Fruit fly (Drosophila melanogaster) whole organism, embryonic: ENCODE results near the gene CG43072.

Experiments used
- Ada2b ChIP-seq: fragments of 200-800 bp; sonication (Bioruptor generic); IDR thresholded peaks from 2 replicates; pipeline ENCODE4 v1.3.6; 2022; ENCODE audit warnings: missing biosample characterization, missing genetic modification characterization
- Adf1 ChIP-seq: fragments of 200-800 bp; sonication (Bioruptor generic); IDR thresholded peaks from 2 replicates; pipeline ENCODE4 v1.3.6; 2022; ENCODE audit warnings: missing biosample characterization, missing genetic modification characterization
- BtbVII ChIP-seq: fragments of 200-800 bp; sonication (Bioruptor generic); optimal IDR thresholded peaks from 3 replicates; lab custom pipeline; 2017; ENCODE audit warnings: missing biosample characterization, mild to moderate bottlenecking, missing genetic modification characterization
- CG11085 ChIP-seq: fragments of 200-800 bp; sonication (Bioruptor generic); IDR thresholded peaks from 2 replicates; pipeline ENCODE4 v1.3.6; 2022; ENCODE audit warnings: missing biosample characterization, missing genetic modification characterization
- CG12769 ChIP-seq: fragments of 200-800 bp; sonication (Bioruptor generic); optimal IDR thresholded peaks from 2 replicates; lab custom pipeline; 2019; ENCODE audit warnings: missing biosample characterization, mild to moderate bottlenecking, missing genetic modification characterization, moderate library complexity
- CG14441 ChIP-seq: fragments of 200-800 bp; sonication (Bioruptor generic); IDR thresholded peaks from 2 replicates; pipeline ENCODE4 v1.3.6; 2022; ENCODE audit warnings: missing biosample characterization, missing genetic modification characterization
- CG14965 ChIP-seq: fragments of 200-800 bp; sonication (Bioruptor generic); optimal IDR thresholded peaks from 2 replicates; lab custom pipeline; 2016; ENCODE audit warnings: missing biosample characterization, missing genetic modification characterization, borderline replicate concordance
- CG1603 ChIP-seq: fragments of 200-800 bp; sonication (Bioruptor generic); optimal IDR thresholded peaks from 2 replicates; lab custom pipeline; 2019; ENCODE audit warnings: missing biosample characterization, mild to moderate bottlenecking, missing genetic modification characterization, moderate library complexity
- CG17568 ChIP-seq: fragments of 200-800 bp; sonication (Bioruptor generic); optimal IDR thresholded peaks from 2 replicates; lab custom pipeline; 2018; ENCODE audit warnings: missing biosample characterization, mild to moderate bottlenecking, missing genetic modification characterization, moderate library complexity
- CG18011 ChIP-seq: fragments of 200-800 bp; sonication (Bioruptor generic); optimal IDR thresholded peaks from 2 replicates; lab custom pipeline; 2017; ENCODE audit warnings: missing biosample characterization, missing genetic modification characterization, mild to moderate bottlenecking, moderate library complexity, missing genotype
- CG3065 ChIP-seq: fragments of 200-800 bp; sonication (Bioruptor generic); optimal IDR thresholded peaks from 2 replicates; lab custom pipeline; 2016; ENCODE audit warnings: missing biosample characterization, missing genetic modification characterization
- CG32532 ChIP-seq: fragments of 200-800 bp; sonication (Bioruptor generic); IDR thresholded peaks from 2 replicates; pipeline ENCODE4 v1.3.6; 2022; ENCODE audit warnings: missing biosample characterization, missing genetic modification characterization
- CG34376 ChIP-seq: fragments of 200-800 bp; sonication (Bioruptor generic); optimal IDR thresholded peaks from 2 replicates; lab custom pipeline; 2018; ENCODE audit warnings: missing biosample characterization, mild to moderate bottlenecking, missing genetic modification characterization
- CG5180 ChIP-seq: fragments of 200-800 bp; sonication (Bioruptor generic); optimal IDR thresholded peaks from 3 replicates; lab custom pipeline; 2017; ENCODE audit warnings: missing biosample characterization, missing genetic modification characterization, mild to moderate bottlenecking, moderate library complexity, missing genetic modification reagents
- CG6689 ChIP-seq: fragments of 200-800 bp; sonication (Bioruptor generic); IDR thresholded peaks from 2 replicates; pipeline ENCODE4 v1.3.6; 2022; ENCODE audit warnings: missing biosample characterization, missing genetic modification characterization
- CG6813 ChIP-seq: fragments of 200-800 bp; sonication (Bioruptor generic); optimal IDR thresholded peaks from 2 replicates; lab custom pipeline; 2017; ENCODE audit warnings: missing biosample characterization, missing genetic modification characterization, mild to moderate bottlenecking, moderate library complexity, missing genetic modification reagents
- CG7839 ChIP-seq: fragments of 200-800 bp; sonication (Bioruptor generic); optimal IDR thresholded peaks from 3 replicates; lab custom pipeline; 2018; ENCODE audit warnings: missing biosample characterization, mild to moderate bottlenecking, missing genetic modification characterization, moderate library complexity
- CG8281 ChIP-seq: fragments of 200-800 bp; sonication (Bioruptor generic); optimal IDR thresholded peaks from 2 replicates; lab custom pipeline; 2018; ENCODE audit warnings: missing biosample characterization, mild to moderate bottlenecking, missing genetic modification characterization, moderate library complexity
- CG8388 ChIP-seq: fragments of 200-800 bp; sonication (Bioruptor generic); optimal IDR thresholded peaks from 2 replicates; lab custom pipeline; 2019; ENCODE audit warnings: missing biosample characterization, mild to moderate bottlenecking, missing genetic modification characterization, moderate library complexity
- CG9215 ChIP-seq: fragments of 200-800 bp; sonication (Bioruptor generic); IDR thresholded peaks from 2 replicates; pipeline ENCODE4 v1.3.6; 2022; ENCODE audit warnings: missing biosample characterization, missing genetic modification characterization
- CG9876 ChIP-seq: fragments of 200-800 bp; sonication (Bioruptor generic); optimal IDR thresholded peaks from 2 replicates; lab custom pipeline; 2016; ENCODE audit warnings: missing biosample characterization, missing genetic modification characterization
- Dp ChIP-seq: fragments of 200-800 bp; sonication (Bioruptor generic); optimal IDR thresholded peaks from 2 replicates; lab custom pipeline; 2018; ENCODE audit warnings: missing biosample characterization, mild to moderate bottlenecking, missing genetic modification characterization, moderate library complexity
- Ets65A ChIP-seq: fragments of 200-800 bp; sonication (Bioruptor generic); peaks from one replicate; lab custom pipeline; 2016; ENCODE audit warnings: missing biosample characterization, missing genetic modification characterization
- Fer2 ChIP-seq: fragments of 200-800 bp; sonication (Bioruptor generic); optimal IDR thresholded peaks from 2 replicates; lab custom pipeline; 2018; ENCODE audit warnings: missing biosample characterization, mild to moderate bottlenecking, missing genetic modification characterization, moderate library complexity
- GATAe ChIP-seq: fragments of 200-800 bp; sonication (Bioruptor generic); conservative IDR thresholded peaks from 2 replicates; pipeline ENCODE4 v1.3.6; 2022; ENCODE audit warnings: missing biosample characterization, missing genetic modification characterization
- Hey ChIP-seq: fragments of 200-800 bp; sonication (Bioruptor generic); optimal IDR thresholded peaks from 3 replicates; lab custom pipeline; 2018; ENCODE audit warnings: missing biosample characterization, mild to moderate bottlenecking, missing genetic modification characterization
- Myb ChIP-seq: fragments of 200-800 bp; sonication (Bioruptor generic); optimal IDR thresholded peaks from 2 replicates; lab custom pipeline; 2016; ENCODE audit warnings: missing biosample characterization, missing genetic modification characterization
- Stat92E ChIP-seq, 3 experiments: fragments of >200 bp in 2 of 3; fragments of 200-800 bp in 1 of 3; sonication (Bioruptor generic) in 1 of 3; optimal IDR thresholded peaks; 2 replicates each; lab custom pipeline; 2017 to 2019; ENCODE audit warnings: missing biosample characterization in 3 of 3, missing genetic modification characterization in 3 of 3, mild to moderate bottlenecking in 1 of 3, moderate library complexity in 1 of 3
- ab ChIP-seq: fragments of 200-800 bp; sonication (Bioruptor generic); optimal IDR thresholded peaks from 2 replicates; lab custom pipeline; 2016; ENCODE audit warnings: missing biosample characterization, missing genetic modification characterization
- al ChIP-seq: fragments of 200-800 bp; sonication (Bioruptor generic); IDR thresholded peaks from 2 replicates; pipeline ENCODE4 v1.3.6; 2022; ENCODE audit warnings: missing biosample characterization, missing genetic modification characterization
- croc ChIP-seq: fragments of 200-800 bp; sonication (Bioruptor generic); conservative IDR thresholded peaks from 3 replicates; pipeline ENCODE4 v1.3.6; 2022; ENCODE audit warnings: missing biosample characterization, missing genetic modification characterization
- crp ChIP-seq, 2 experiments: fragments of 200-800 bp; sonication (Bioruptor generic); optimal IDR thresholded peaks; 2 replicates in 1 of 2; 3 replicates in 1 of 2; lab custom pipeline; 2017; ENCODE audit warnings: missing biosample characterization in 2 of 2, missing genetic modification characterization in 2 of 2, mild to moderate bottlenecking in 1 of 2, moderate library complexity in 1 of 2
- dmrt99B ChIP-seq: fragments of 200-800 bp; sonication (Bioruptor generic); optimal IDR thresholded peaks from 2 replicates; lab custom pipeline; 2018; ENCODE audit warnings: missing biosample characterization, mild to moderate bottlenecking, missing genetic modification characterization, moderate library complexity
- fd102C ChIP-seq: fragments of 200-800 bp; sonication (Bioruptor generic); optimal IDR thresholded peaks from 2 replicates; lab custom pipeline; 2018; ENCODE audit warnings: missing biosample characterization, mild to moderate bottlenecking, missing genetic modification characterization, moderate library complexity
- ham ChIP-seq: fragments of 200-800 bp; sonication (Bioruptor generic); IDR thresholded peaks from 2 replicates; pipeline ENCODE4 v1.3.6; 2022; ENCODE audit warnings: missing biosample characterization, missing genetic modification characterization
- hbn ChIP-seq: fragments of 200-800 bp; sonication (Bioruptor generic); IDR thresholded peaks from 2 replicates; pipeline ENCODE4 v1.3.6; 2022; ENCODE audit warnings: missing biosample characterization, missing genetic modification characterization; ENCODE audit not compliant: partially characterized antibody
- insv ChIP-seq, 2 experiments: fragments of 200-800 bp; sonication (Bioruptor generic); optimal IDR thresholded peaks; 3 replicates each; lab custom pipeline; 2016 to 2018; ENCODE audit warnings: missing biosample characterization in 2 of 2, missing genetic modification characterization in 2 of 2
- lbe ChIP-seq: fragments of 200-800 bp; sonication (Bioruptor generic); optimal IDR thresholded peaks from 2 replicates; lab custom pipeline; 2016; ENCODE audit warnings: missing biosample characterization, mild to moderate bottlenecking, missing genetic modification characterization
- lola ChIP-seq, 3 experiments: fragments of >200 bp in 2 of 3; fragments of 200-800 bp in 1 of 3; sonication (Bioruptor generic) in 1 of 3; optimal IDR thresholded peaks; 2 replicates each; lab custom pipeline; 2017 to 2019; ENCODE audit warnings: missing biosample characterization in 3 of 3, missing genetic modification characterization in 3 of 3, mild to moderate bottlenecking in 1 of 3, moderate library complexity in 1 of 3
- onecut ChIP-seq: fragments of 200-800 bp; sonication (Bioruptor generic); IDR thresholded peaks from 2 replicates; pipeline ENCODE4 v1.3.6; 2022; ENCODE audit warnings: missing biosample characterization, missing genetic modification characterization
- pan ChIP-seq, 4 experiments: fragments of >200 bp in 3 of 4; fragments of 200-800 bp in 1 of 4; sonication (Bioruptor generic) in 1 of 4; optimal IDR thresholded peaks in 3 of 4; IDR thresholded peaks in 1 of 4; 2 replicates each; pipeline versions ENCODE4 v1.3.6 to Lab custom; 2017 to 2022; ENCODE audit warnings: missing biosample characterization in 2 of 4, missing genetic modification characterization in 2 of 4, mixed read lengths in 1 of 4
- slbo ChIP-seq: fragments of 200-800 bp; sonication (Bioruptor generic); IDR thresholded peaks from 2 replicates; pipeline ENCODE4 v1.3.6; 2022; ENCODE audit warnings: missing biosample characterization, missing genetic modification characterization
- ssp ChIP-seq: fragments of 200-800 bp; sonication (Bioruptor generic); IDR thresholded peaks from 2 replicates; pipeline ENCODE4 v1.3.6; 2022; ENCODE audit warnings: missing biosample characterization, missing genetic modification characterization
- tap ChIP-seq: fragments of 200-800 bp; optimal IDR thresholded peaks from 3 replicates; lab custom pipeline; 2019; ENCODE audit warnings: missing biosample characterization, mild to moderate bottlenecking, missing genetic modification characterization, moderate library complexity
- tll ChIP-seq, 2 experiments: fragments of 200-800 bp in 1 of 2; fragments of >200 bp in 1 of 2; sonication (Bioruptor generic) in 1 of 2; optimal IDR thresholded peaks; 2 replicates each; lab custom pipeline; 2017 to 2019; ENCODE audit warnings: missing biosample characterization in 2 of 2, missing genetic modification characterization in 2 of 2, mild to moderate bottlenecking in 1 of 2, moderate library complexity in 1 of 2
- unc-4 ChIP-seq: fragments of 200-800 bp; sonication (Bioruptor generic); IDR thresholded peaks from 2 replicates; pipeline ENCODE4 v1.3.6; 2022; ENCODE audit warnings: missing biosample characterization, missing genetic modification characterization; ENCODE audit not compliant: partially characterized antibody
- yki ChIP-seq: fragments of >200 bp; optimal IDR thresholded peaks from 3 replicates; lab custom pipeline; 2018
- z ChIP-seq: fragments of 200-800 bp; sonication (Bioruptor generic); IDR thresholded peaks from 3 replicates; pipeline ENCODE4 v1.3.6; 2022; ENCODE audit warnings: missing biosample characterization, missing genetic modification characterization
- zen2 ChIP-seq: fragments of 200-800 bp; sonication (Bioruptor generic); IDR thresholded peaks from 3 replicates; pipeline ENCODE4 v1.3.6; 2022; ENCODE audit warnings: missing biosample characterization, missing genetic modification characterization; ENCODE audit not compliant: partially characterized antibody

Gene CG43072

DNA sequence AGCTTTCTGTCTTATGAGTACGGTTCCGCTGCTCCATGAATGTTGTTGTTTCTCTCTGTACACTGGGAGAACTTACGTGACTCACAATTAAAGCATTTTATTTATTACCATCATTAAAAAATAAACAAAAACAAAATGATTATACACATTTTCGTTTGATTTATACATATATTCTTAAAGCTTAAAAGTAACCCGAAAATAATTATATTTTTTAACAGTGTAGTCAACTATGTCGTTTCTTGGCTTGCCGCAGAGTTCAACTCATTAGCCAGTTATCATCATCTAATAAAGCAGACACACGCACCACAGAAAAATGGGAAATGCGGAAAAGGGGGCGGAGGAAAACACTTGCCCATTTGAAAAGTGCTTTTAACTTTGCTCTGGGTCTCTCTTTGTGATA is 28.2 kb upstream of the CG43072 start (continued):
- peak; percentile 49 for TF ChIP-seq CG8281 (tag; lab: Kevin White, UChicago)
- TF ChIP-seq CG34376 (GFP tag; lab: Kevin White, UChicago), result peak; percentile 0
- peak; percentile 87 for TF ChIP-seq CG8388 (GFP tag; lab: Kevin White, UChicago)
- TF ChIP-seq CG14441 (GFP tag; lab: Robert Waterston, UW), result peak; percentile 63
- TF ChIP-seq fd102C (GFP tag; lab: Kevin White, UChicago), result no peak
- TF ChIP-seq lola (GFP tag; optimal IDR thresholded peaks at IDR 0.05; lab: Kevin White, UChicago), result peak in 1 of 3 experiments; percentile 75
- TF ChIP-seq tll (GFP tag; optimal IDR thresholded peaks at IDR 0.05; lab: Kevin White, UChicago), result no peak
- TF ChIP-seq CG6813 (GFP tag; lab: Kevin White, UChicago), result peak; percentile 72
- peak; percentile 52; the same call in 1 of the 2 replicates for TF ChIP-seq GATAe (GFP tag; lab: Robert Waterston, UW)
- no peak for TF ChIP-seq Stat92E (GFP tag; optimal IDR thresholded peaks at IDR 0.05; lab: Kevin White, UChicago)
- peak; percentile 79 for TF ChIP-seq CG12769 (tag; lab: Kevin White, UChicago)
- no peak for TF ChIP-seq yki (lab: Kevin White, UChicago)
- TF ChIP-seq CG5180 (GFP tag; lab: Kevin White, UChicago), result peak; percentile 7
- TF ChIP-seq croc, result peak; percentile 30; the same call in 2 of the 3 replicates
- TF ChIP-seq Ets65A (GFP tag; lab: Kevin White, UChicago), result peak; percentile 93
- TF ChIP-seq CG1603 (tag; lab: Kevin White, UChicago), result peak; percentile 62
- TF ChIP-seq Dp (GFP tag; lab: Kevin White, UChicago), result no peak
- 0 out of 2 replicates have a peak, but pooled peaks have one; percentile 29 for TF ChIP-seq CG9215
- TF ChIP-seq Myb, result peak; percentile 28
- peak; percentile 61 for TF ChIP-seq ssp (GFP tag; lab: Robert Waterston, UW)
- no peak for TF ChIP-seq pan (optimal IDR thresholded peaks at IDR 0.05; lab: Kevin White, UChicago)
- peak in 1 of 2 experiments; percentile 86 for TF ChIP-seq pan (GFP tag; optimal IDR thresholded peaks at IDR 0.05 in 1 of 2, IDR thresholded peaks at IDR 0.05 in 1 of 2)
- TF ChIP-seq BtbVII (GFP tag; lab: Kevin White, UChicago), result peak; percentile 67
- TF ChIP-seq CG14965 (GFP tag; lab: Kevin White, UChicago), result no peak
- no peak for TF ChIP-seq z (GFP tag; lab: Robert Waterston, UW)
- no peak for TF ChIP-seq unc-4 (GFP tag; lab: Robert Waterston, UW)
- TF ChIP-seq Ada2b, result peak; percentile 74
- TF ChIP-seq ham (GFP tag; lab: Robert Waterston, UW), result peak; percentile 31; the same call in 1 of the 2 replicates
- peak; percentile 53 for TF ChIP-seq CG3065
- no peak for TF ChIP-seq CG9876 (GFP tag; lab: Kevin White, UChicago)
- peak; percentile 73 for TF ChIP-seq CG17568 (GFP tag; lab: Kevin White, UChicago)
- peak; percentile 53 for TF ChIP-seq onecut (GFP tag; lab: Robert Waterston, UW)
- no peak for TF ChIP-seq lbe (GFP tag; lab: Kevin White, UChicago)
- peak in 1 of 2 experiments; percentile 13 for TF ChIP-seq crp (GFP tag; optimal IDR thresholded peaks at IDR 0.05; lab: Kevin White, UChicago)
- TF ChIP-seq CG6689, result peak; percentile 83
- no peak for TF ChIP-seq CG11085 (GFP tag; lab: Robert Waterston, UW)
- TF ChIP-seq Adf1, result peak; percentile 45; the same call in 1 of the 2 replicates
- TF ChIP-seq dmrt99B (tag; lab: Kevin White, UChicago), result peak; percentile 88
- peak; percentile 39 for TF ChIP-seq Fer2 (tag; lab: Kevin White, UChicago)
- TF ChIP-seq hbn, result no peak
- TF ChIP-seq CG18011 (GFP tag; lab: Kevin White, UChicago), result peak; percentile 28
- TF ChIP-seq CG7839 (tag; lab: Kevin White, UChicago), result peak; percentile 88
- TF ChIP-seq tap (tag; lab: Kevin White, UChicago), result peak; percentile 83
- TF ChIP-seq zen2 (GFP tag; lab: Robert Waterston, UW), result no peak
- peak; percentile 66 for TF ChIP-seq al (GFP tag; lab: Robert Waterston, UW)
- no peak for TF ChIP-seq ab (GFP tag; lab: Kevin White, UChicago)
- peak; percentile 74 for TF ChIP-seq CG32532 (GFP tag; lab: Robert Waterston, UW)
- no peak for TF ChIP-seq Hey
- no peak for TF ChIP-seq insv (GFP tag; optimal IDR thresholded peaks at IDR 0.05; lab: Kevin White, UChicago)
- peak; percentile 85 for TF ChIP-seq slbo (GFP tag; lab: Robert Waterston, UW)
